Fruit fly (Drosophila melanogaster): Measurements from ENCODE around the gene CaBP1.

CaBP1 gene

DNA sequence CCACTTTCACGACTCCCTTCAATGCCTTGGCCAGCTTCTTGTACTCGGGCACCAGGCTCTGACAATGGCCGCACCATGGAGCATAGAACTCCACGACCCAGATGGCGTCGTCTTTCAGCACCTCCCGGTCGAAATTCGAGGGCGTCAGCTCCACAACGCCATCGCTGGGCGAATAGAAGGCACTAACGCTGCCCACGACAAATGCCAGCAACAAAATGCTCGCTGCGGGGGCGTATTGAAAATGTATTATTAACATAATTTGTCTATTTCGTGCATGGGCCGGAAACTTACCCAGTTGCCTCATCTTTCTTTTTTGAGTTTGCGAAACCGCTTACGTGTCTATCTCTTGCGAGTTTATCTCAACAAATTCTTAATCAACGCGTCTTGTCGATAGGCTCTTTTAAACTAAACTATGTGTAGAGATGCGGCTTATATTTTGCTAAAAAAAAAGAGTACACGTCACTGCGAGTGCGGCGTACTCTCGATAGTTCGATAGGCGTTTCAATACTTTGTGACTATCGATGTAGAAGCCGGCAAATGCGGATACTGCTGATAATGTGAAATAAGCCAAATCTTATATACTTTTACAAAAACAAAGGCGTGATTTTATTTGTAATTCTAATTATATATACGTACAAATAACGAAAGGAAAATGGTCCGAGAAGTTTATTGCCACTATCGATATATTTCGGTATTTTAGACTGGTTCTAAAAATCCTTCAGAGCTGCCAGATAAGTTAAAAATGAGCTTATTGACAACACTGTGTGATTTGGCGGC lies at the start of gene CaBP1:
Gene CaBP1, minus strand, starts transcription at position 487 of the 777 bp plus-strand sequence.
- TF ChIP-seq noc (tag; optimal IDR thresholded peaks at IDR 0.05) = no peak

- TF ChIP-seq noc (tag; optimal IDR thresholded peaks at IDR 0.05) = no peak
Measured at dm6 chr2L:16402512-16402911, 46.0 kb upstream of the CaBP1 start.

DNA sequence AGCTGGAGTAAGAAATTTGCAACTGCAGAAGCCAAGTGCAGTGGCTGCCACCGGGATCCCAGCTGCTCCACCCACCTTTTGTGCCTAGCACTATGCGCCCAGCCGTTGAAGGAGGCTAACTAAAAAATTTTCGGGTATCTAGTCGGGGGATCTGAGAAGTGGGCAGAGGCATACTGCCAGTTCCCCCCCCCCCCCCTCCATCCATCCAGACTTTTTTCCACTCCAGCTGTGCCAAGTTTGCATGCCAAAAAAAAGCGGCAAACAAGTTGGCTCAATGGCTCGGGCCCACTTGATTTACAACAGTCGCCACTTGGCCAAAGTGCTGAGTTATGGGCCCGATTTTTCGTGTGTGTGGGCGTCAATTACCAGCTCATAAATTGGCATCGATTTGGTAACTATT lies 41.0 kb upstream of the CaBP1 start:
- TF ChIP-seq noc (tag; optimal IDR thresholded peaks at IDR 0.05) = no peak

dm6 chr2L:16390803-16391202 lies 34.3 kb upstream of the CaBP1 start:
- no peak for TF ChIP-seq noc (tag; optimal IDR thresholded peaks at IDR 0.05)

dm6 chr2L:16380973-16381372 lies 24.4 kb upstream of the CaBP1 start:
- TF ChIP-seq noc (tag; optimal IDR thresholded peaks at IDR 0.05) = no peak

DNA sequence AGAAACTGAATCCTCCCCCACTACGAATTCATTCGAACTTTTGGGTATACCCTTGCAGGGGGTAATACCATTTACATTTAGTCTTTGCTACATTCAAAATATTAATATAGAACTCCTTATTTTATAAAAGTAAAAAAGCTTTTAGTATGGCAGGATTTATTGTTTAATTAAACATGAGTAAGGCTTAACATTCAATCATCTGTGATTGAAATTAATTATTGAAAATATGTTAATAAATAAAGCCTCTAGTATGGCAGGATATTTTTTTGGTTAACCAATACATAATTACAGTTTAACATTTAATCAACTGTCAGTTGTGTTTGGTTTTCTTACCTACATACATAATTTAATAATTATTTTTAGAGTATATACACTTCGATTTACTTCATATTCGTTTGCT lies 18.2 kb upstream of the CaBP1 start:
- no peak for TF ChIP-seq noc (tag; optimal IDR thresholded peaks at IDR 0.05)

DNA sequence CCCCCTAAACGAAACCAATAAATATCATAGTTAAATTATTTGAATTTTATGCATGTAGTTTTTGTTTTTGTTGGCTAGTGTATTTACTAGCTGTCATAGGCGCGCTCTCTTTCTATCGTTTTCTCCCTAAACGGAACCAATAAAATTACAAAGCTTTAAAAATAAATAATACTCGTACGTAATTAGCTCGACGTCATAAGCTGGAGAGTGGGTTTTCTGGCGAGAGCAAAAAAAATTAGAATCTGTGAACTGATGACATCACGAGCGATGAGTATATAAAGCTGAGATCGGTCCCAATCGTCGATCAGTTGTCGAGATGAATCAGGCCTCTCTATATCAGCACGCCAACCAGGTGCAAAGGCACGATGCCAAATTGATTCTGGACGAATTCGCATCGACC lies 9.1 kb upstream of the CaBP1 start, which contains the start of gene jhamt:
Gene jhamt, plus strand, starts transcription at position 301 of the 400 bp plus-strand sequence.
- TF ChIP-seq noc (tag; optimal IDR thresholded peaks at IDR 0.05) = no peak

dm6 chr2L:16357865-16358264 lies 1.3 kb upstream of the CaBP1 start:
- TF ChIP-seq noc (tag; optimal IDR thresholded peaks at IDR 0.05) = no peak

DNA sequence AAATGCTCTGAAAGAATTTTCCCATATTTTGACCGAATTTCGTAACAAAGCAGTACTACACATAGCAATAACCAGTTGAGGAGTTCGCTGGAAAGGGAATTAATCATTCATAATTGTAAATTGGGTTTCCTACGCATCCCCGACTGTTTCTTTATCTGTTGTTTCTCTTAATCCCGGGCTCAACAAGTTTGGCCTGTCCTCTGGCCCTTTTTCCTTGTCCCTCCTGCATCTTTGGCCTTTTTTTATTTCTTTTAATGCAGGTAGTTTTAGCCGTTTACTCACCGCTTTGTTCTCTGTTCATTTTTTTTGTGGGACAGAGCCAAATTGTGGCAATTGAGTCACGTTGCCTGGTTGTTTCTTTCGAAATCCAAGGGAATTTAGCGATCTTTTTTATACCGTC lies 2.8 kb downstream of the CaBP1 start:
- TF ChIP-seq noc (tag; optimal IDR thresholded peaks at IDR 0.05) = no peak

- peak; percentile 57 for TF ChIP-seq noc (tag; optimal IDR thresholded peaks at IDR 0.05)
Measured at dm6 chr2L:16352585-16353580, 3.7 kb downstream of the CaBP1 start, which contains the start of the genes Hyls1, chif and CG4455. Hyls1 (minus strand) TSS chr2L:16352628. chif (minus strand) TSS chr2L:16352628. CG4455 (plus strand) TSS chr2L:16352934.

DNA sequence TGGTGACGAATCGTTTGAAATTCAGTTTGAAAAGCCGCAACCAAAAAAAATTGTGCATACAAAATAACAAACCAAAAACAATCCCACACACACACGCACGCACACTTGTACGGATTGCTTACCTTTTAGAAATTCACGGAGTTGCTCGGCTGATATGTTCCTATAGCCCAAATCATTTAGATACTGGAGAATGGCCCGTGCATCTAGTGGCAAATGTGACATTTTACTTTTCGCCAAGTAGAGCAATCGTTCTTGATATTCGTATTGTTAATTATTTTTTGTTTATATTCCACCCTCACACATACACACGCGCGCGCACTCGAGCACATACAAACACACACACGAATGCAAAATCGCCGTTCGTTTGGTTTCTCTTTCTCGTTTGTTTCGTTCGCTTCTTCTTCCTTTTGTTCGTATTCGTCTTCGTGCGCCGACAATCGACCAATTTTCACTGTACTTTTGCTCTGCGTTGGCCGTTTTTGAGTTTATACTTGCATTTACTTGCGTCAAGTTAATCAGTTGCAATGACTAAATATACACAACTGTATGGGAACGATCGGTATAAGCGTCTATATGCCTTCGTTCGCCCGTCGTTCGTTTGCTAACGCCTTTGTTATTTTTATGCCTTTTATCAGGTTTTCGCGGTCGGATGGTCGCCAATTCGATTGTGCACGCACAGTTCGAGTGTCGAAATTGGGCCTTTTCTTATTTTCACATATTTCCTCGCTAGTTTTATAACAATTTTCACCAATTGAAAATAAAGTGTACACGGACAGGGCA lies 4.5 kb downstream of the CaBP1 start:
- TF ChIP-seq noc (tag; optimal IDR thresholded peaks at IDR 0.05) = no peak

- peak; percentile 99 for TF ChIP-seq noc (tag; optimal IDR thresholded peaks at IDR 0.05)
Measured at dm6 chr2L:16350742-16351568, 5.6 kb downstream of the CaBP1 start.

- TF ChIP-seq noc (tag; optimal IDR thresholded peaks at IDR 0.05) = no peak
Measured at dm6 chr2L:16350160-16350633, 6.3 kb downstream of the CaBP1 start.

- TF ChIP-seq noc (tag; optimal IDR thresholded peaks at IDR 0.05) = no peak
Measured at dm6 chr2L:16342224-16342623, 14.3 kb downstream of the CaBP1 start, which contains the start of gene CG44405. CG44405 (minus strand) TSS chr2L:16342324.

All from whole organism, larva.